Worm (Caenorhabditis elegans): ENCODE results near the gene C15H9.11.

The C15H9.11 gene

ce11 chrX:6097551-6097950 lies 5.6 kb downstream of the C15H9.11 start, which contains the start of gene C15H9.4 (continued):
- TF ChIP-seq pbrm-1 (GFP tag; IDR thresholded peaks at IDR 0.05) (0 out of 2 replicates have a peak, but pooled peaks have one; percentile 29), snpc-3.4 (tag; optimal IDR thresholded peaks at IDR 0.05) (no peak), D2030.7 (GFP tag; IDR thresholded peaks at IDR 0.05) (no peak), sea-2 (GFP tag; IDR thresholded peaks at IDR 0.05) (no peak), Y56A3A.18 (GFP tag; IDR thresholded peaks at IDR 0.05) (no peak), dox-1 (GFP tag; IDR thresholded peaks at IDR 0.05) (0 out of 2 replicates have a peak, but pooled peaks have one; percentile 22), F55B11.4 (tag; optimal IDR thresholded peaks at IDR 0.05; ENCODE audit: borderline replicate concordance, insufficient read depth) (no peak), somi-1 (GFP tag; optimal IDR thresholded peaks at IDR 0.05) (no peak), Y67H2A.10 (GFP tag; conservative IDR thresholded peaks at IDR 0.05) (no peak), ceh-27 (GFP tag; optimal IDR thresholded peaks at IDR 0.05) (peak; percentile 51), mxl-1 (tag; optimal IDR thresholded peaks at IDR 0.05) (no peak)

ce11 chrX:6093046-6093445 lies 10.2 kb downstream of the C15H9.11 start, which contains the start of gene C15H9.5:
TSS of gene C15H9.5 (plus strand) at chrX:6093300.
- TF ChIP-seq snpc-4 (GFP tag; optimal IDR thresholded peaks at IDR 0.05) (no peak), snpc-4 (tag; optimal IDR thresholded peaks at IDR 0.05) (peak in 1 of 4 experiments; percentile 4), let-607 (tag; optimal IDR thresholded peaks at IDR 0.05) (peak in 1 of 2 experiments; percentile 33), tbx-9 (tag; optimal IDR thresholded peaks at IDR 0.05; ENCODE audit: borderline replicate concordance) (no peak), mcd-1 (GFP tag; IDR thresholded peaks at IDR 0.05) (peak; percentile 29; the same call in 1 of the 2 replicates), F39B2.1 (GFP tag; IDR thresholded peaks at IDR 0.05) (no peak), T07F8.4 (tag; optimal IDR thresholded peaks at IDR 0.05) (no peak), nhr-27 (tag; optimal IDR thresholded peaks at IDR 0.05) (no peak), nhr-80 (tag; optimal IDR thresholded peaks at IDR 0.05) (peak; percentile 66), dox-1 (GFP tag; IDR thresholded peaks at IDR 0.05) (peak; percentile 28; the same call in 1 of the 2 replicates), madf-8 (GFP tag; conservative IDR thresholded peaks at IDR 0.05) (no peak), somi-1 (GFP tag; optimal IDR thresholded peaks at IDR 0.05) (no peak), dpl-1 (GFP tag; optimal IDR thresholded peaks at IDR 0.05) (no peak), attf-5 (GFP tag; optimal IDR thresholded peaks at IDR 0.05) (no peak), pha-4 (tag; optimal IDR thresholded peaks at IDR 0.05) (no peak), chd-7 (tag; optimal IDR thresholded peaks at IDR 0.05) (no peak), lin-54 (GFP tag; optimal IDR thresholded peaks at IDR 0.05) (no peak), ztf-3 (GFP tag; optimal IDR thresholded peaks at IDR 0.05) (no peak), hlh-26 (GFP tag; conservative IDR thresholded peaks at IDR 0.05) (no peak), attf-6 (GFP tag; IDR thresholded peaks at IDR 0.05) (no peak), aptf-3 (GFP tag; IDR thresholded peaks at IDR 0.05) (no peak), B0019.2 (GFP tag; conservative IDR thresholded peaks at IDR 0.05) (no peak), nhr-120 (GFP tag; IDR thresholded peaks at IDR 0.05) (no peak), nfyb-1 (GFP tag; IDR thresholded peaks at IDR 0.05) (peak; percentile 69), ets-4 (GFP tag; optimal IDR thresholded peaks at IDR 0.05) (no peak), tlf-1 (GFP tag; optimal IDR thresholded peaks at IDR 0.05) (no peak), F22D6.2 (tag; optimal IDR thresholded peaks at IDR 0.05) (no peak)

ce11 chrX:6092533-6092932 lies 10.7 kb downstream of the C15H9.11 start:
- TF ChIP-seq zfh-2 (GFP tag; conservative IDR thresholded peaks at IDR 0.05) (no peak), ama-1 (optimal IDR thresholded peaks at IDR 0.05) (peak; percentile 36), ama-1 (GFP tag; optimal IDR thresholded peaks at IDR 0.05) (no peak)

All from whole organism, young adult.